Worm (Caenorhabditis elegans) whole organism, mixed stage, embryonic: Measurements from ENCODE around the gene srsx-25.

Experiments
- blmp-1 ChIP-seq: fragments of 150-350 bp; optimal IDR thresholded peaks from 2 replicates; lab custom pipeline; 2014; ENCODE audit warnings: missing biosample characterization, missing genetic modification characterization
- ceh-83 ChIP-seq: fragments of 200-800 bp; sonication (Bioruptor generic); optimal IDR thresholded peaks from 2 replicates; lab custom pipeline; 2018; ENCODE audit warnings: mild to moderate bottlenecking, missing genetic modification characterization, missing compliant biosample characterization
- ham-2 ChIP-seq: fragments of 200-800 bp; sonication (Bioruptor generic); optimal IDR thresholded peaks from 2 replicates; lab custom pipeline; 2018; ENCODE audit warnings: mild to moderate bottlenecking, missing genetic modification characterization, missing compliant biosample characterization
- lsy-2 ChIP-seq: fragments of 150-350 bp; optimal IDR thresholded peaks from 2 replicates; lab custom pipeline; 2014; ENCODE audit warnings: missing biosample characterization, missing genetic modification characterization
- nhr-12 ChIP-seq: fragments of 150-350 bp; optimal IDR thresholded peaks from 2 replicates; lab custom pipeline; 2014; ENCODE audit warnings: missing biosample characterization, missing genetic modification characterization
- nhr-237 ChIP-seq: fragments of 150-350 bp; optimal IDR thresholded peaks from 2 replicates; lab custom pipeline; 2014; ENCODE audit warnings: missing biosample characterization, missing genetic modification characterization
- nhr-76 ChIP-seq: sonication (generic microtip); optimal IDR thresholded peaks from 2 replicates; lab custom pipeline; 2017; ENCODE audit warnings: missing biosample characterization, missing genetic modification characterization
- pha-4 ChIP-seq: fragments of 150-350 bp; optimal IDR thresholded peaks from 2 replicates; lab custom pipeline; 2018; ENCODE audit warnings: missing biosample characterization, missing genetic modification reagents, missing genetic modification characterization
- sptf-1 ChIP-seq: sonication (generic microtip); optimal IDR thresholded peaks from 2 replicates; lab custom pipeline; 2017; ENCODE audit warnings: mild to moderate bottlenecking, missing genetic modification characterization, moderate library complexity, missing compliant biosample characterization
- unc-39 ChIP-seq: fragments of 150-350 bp; optimal IDR thresholded peaks from 2 replicates; lab custom pipeline; 2014; ENCODE audit warnings: missing biosample characterization, missing genetic modification characterization

- no peak for TF ChIP-seq lsy-2 (tag; lab: Kevin White, UChicago)
- TF ChIP-seq ham-2 (GFP tag; lab: Kevin White, UChicago), result no peak
- no peak for TF ChIP-seq nhr-237
- no peak for TF ChIP-seq pha-4 (tag; lab: Kevin White, UChicago)
- no peak for TF ChIP-seq unc-39 (tag; lab: Kevin White, UChicago)
- TF ChIP-seq ceh-83, result no peak
- TF ChIP-seq sptf-1 (tag; lab: Kevin White, UChicago), result no peak
- TF ChIP-seq nhr-12 (tag; lab: Kevin White, UChicago), result no peak
- no peak for TF ChIP-seq nhr-76 (tag; lab: Kevin White, UChicago)
- TF ChIP-seq blmp-1, result no peak
These were observed 27.3 kb downstream of the srsx-25 start for ce11 chrIV:13392230-13392629.
